Fruit fly (Drosophila melanogaster) Kc167 (cell line): ENCODE measurements around the gene scpr-B.

Source experiments
- Myc ChIP-seq: fragments of >200 bp; optimal IDR thresholded peaks from 2 replicates; lab custom pipeline; 2017; ENCODE audit warnings: missing external identifiers
- Sin3A ChIP-seq: fragments of >200 bp; optimal IDR thresholded peaks from 2 replicates; lab custom pipeline; 2018; ENCODE audit warnings: missing external identifiers
- h ChIP-seq: fragments of >200 bp; optimal IDR thresholded peaks from 3 replicates; lab custom pipeline; 2018; ENCODE audit warnings: missing external identifiers
- insv ChIP-seq: fragments of >200 bp; optimal IDR thresholded peaks from 3 replicates; lab custom pipeline; 2018; ENCODE audit warnings: missing external identifiers
- psq ChIP-seq: fragments of >200 bp; optimal IDR thresholded peaks from 2 replicates; lab custom pipeline; 2017; ENCODE audit warnings: missing external identifiers
- ttk ChIP-seq: sonication (Bioruptor generic); optimal IDR thresholded peaks from 2 replicates; lab custom pipeline; 2017; ENCODE audit warnings: missing external identifiers

- TF ChIP-seq Myc (lab: Kevin White, UChicago) (no peak), Sin3A (lab: Kevin White, UChicago) (no peak), psq (lab: Kevin White, UChicago) (no peak), ttk (lab: Kevin White, UChicago) (no peak), h (lab: Kevin White, UChicago) (no peak), insv (lab: Kevin White, UChicago) (no peak)
Measured at dm6 chr3R:11257537-11257936, 16.7 kb upstream of the scpr-B start.
